Fruit fly (Drosophila melanogaster) whole organism, prepupa: ENCODE results near the gene nompC.

Source experiments
- Blimp-1 ChIP-seq: fragments of 200-800 bp; sonication (Bioruptor generic); optimal IDR thresholded peaks from 3 replicates; lab custom pipeline; 2017; ENCODE audit warnings: missing biosample characterization, missing genetic modification characterization, mild to moderate bottlenecking, moderate library complexity, missing genetic modification reagents
- CG10631 ChIP-seq: fragments of 200-800 bp; sonication (Bioruptor generic); optimal IDR thresholded peaks from 2 replicates; lab custom pipeline; 2016; ENCODE audit warnings: missing biosample characterization, missing genetic modification characterization
- CG10669 ChIP-seq: fragments of 200-800 bp; sonication (Bioruptor generic); optimal IDR thresholded peaks from 3 replicates; lab custom pipeline; 2018; ENCODE audit warnings: missing biosample characterization, mild to moderate bottlenecking, missing genetic modification characterization, moderate library complexity
- CG11762 ChIP-seq: fragments of 200-800 bp; sonication (Bioruptor generic); optimal IDR thresholded peaks from 3 replicates; lab custom pipeline; 2016; ENCODE audit warnings: missing biosample characterization, missing genetic modification characterization; ENCODE audit not compliant: insufficient read depth
- CG15336 ChIP-seq: fragments of 200-800 bp; sonication (Bioruptor generic); IDR thresholded peaks from 2 replicates; pipeline ENCODE4 v1.3.6; 2022; ENCODE audit warnings: missing biosample characterization, missing genetic modification characterization
- CG16779 ChIP-seq: fragments of 200-800 bp; sonication (Bioruptor generic); optimal IDR thresholded peaks from 3 replicates; lab custom pipeline; 2017; ENCODE audit warnings: missing biosample characterization, mild to moderate bottlenecking, missing genetic modification characterization
- CG31627 ChIP-seq: fragments of 200-800 bp; sonication (Bioruptor generic); optimal IDR thresholded peaks from 3 replicates; lab custom pipeline; 2016; ENCODE audit warnings: missing biosample characterization, missing genetic modification characterization
- CG32006 ChIP-seq: fragments of 200-800 bp; sonication (Bioruptor generic); optimal IDR thresholded peaks from 3 replicates; lab custom pipeline; 2017; ENCODE audit warnings: missing biosample characterization, mild to moderate bottlenecking, missing genetic modification characterization
- CG34406 ChIP-seq: fragments of 200-800 bp; sonication (Bioruptor generic); optimal IDR thresholded peaks from 3 replicates; lab custom pipeline; 2016; ENCODE audit warnings: missing biosample characterization, missing genetic modification characterization
- CG3919 ChIP-seq: fragments of 200-800 bp; sonication (Bioruptor generic); optimal IDR thresholded peaks from 3 replicates; lab custom pipeline; 2016; ENCODE audit warnings: missing biosample characterization, missing genetic modification characterization
- CG6163 ChIP-seq: fragments of 200-800 bp; sonication (Bioruptor generic); IDR thresholded peaks from 3 replicates; pipeline ENCODE4 v1.3.6; 2022; ENCODE audit warnings: missing biosample characterization, missing genetic modification characterization
- CG6276 ChIP-seq: fragments of 200-800 bp; sonication (Bioruptor generic); optimal IDR thresholded peaks from 2 replicates; lab custom pipeline; 2017; ENCODE audit warnings: missing biosample characterization, mild to moderate bottlenecking, missing genetic modification characterization
- CG6854 ChIP-seq: fragments of 200-800 bp; sonication (Bioruptor generic); optimal IDR thresholded peaks from 2 replicates; lab custom pipeline; 2017; ENCODE audit warnings: missing biosample characterization, mild to moderate bottlenecking, missing genetic modification characterization
- CG7368 ChIP-seq: fragments of 200-800 bp; sonication (Bioruptor generic); optimal IDR thresholded peaks from 3 replicates; lab custom pipeline; 2016; ENCODE audit warnings: missing biosample characterization, missing genetic modification characterization
- CG8319 ChIP-seq: fragments of 200-800 bp; sonication (Bioruptor generic); optimal IDR thresholded peaks from 3 replicates; lab custom pipeline; 2016; ENCODE audit warnings: missing biosample characterization, missing genetic modification characterization
- CG8632 ChIP-seq: fragments of 200-800 bp; sonication (Bioruptor generic); optimal IDR thresholded peaks from 3 replicates; lab custom pipeline; 2016; ENCODE audit warnings: missing biosample characterization, missing genetic modification characterization
- CG9139 ChIP-seq: fragments of 200-800 bp; sonication (Bioruptor generic); optimal IDR thresholded peaks from 3 replicates; lab custom pipeline; 2017; ENCODE audit warnings: missing biosample characterization, mild to moderate bottlenecking, missing genetic modification characterization
- Eip75B ChIP-seq: fragments of 200-800 bp; sonication (Bioruptor generic); optimal IDR thresholded peaks from 3 replicates; lab custom pipeline; 2016; ENCODE audit warnings: missing biosample characterization, missing genetic modification characterization
- Eip78C ChIP-seq: fragments of 200-800 bp; sonication (Bioruptor generic); peaks from one replicate; lab custom pipeline; 2016; ENCODE audit warnings: missing biosample characterization, missing genetic modification characterization
- Eip93F ChIP-seq: fragments of 200-800 bp; sonication (Bioruptor generic); optimal IDR thresholded peaks from 2 replicates; lab custom pipeline; 2016; ENCODE audit warnings: missing biosample characterization, mild to moderate bottlenecking, missing genetic modification characterization
- Ets96B ChIP-seq: fragments of 200-800 bp; optimal IDR thresholded peaks from 2 replicates; lab custom pipeline; 2019; ENCODE audit warnings: missing biosample characterization, mild to moderate bottlenecking, missing genetic modification characterization, moderate library complexity
- Hr38 ChIP-seq: sonication (Bioruptor generic); optimal IDR thresholded peaks from 2 replicates; lab custom pipeline; 2016; ENCODE audit warnings: missing biosample characterization, missing genetic modification characterization
- Lpt ChIP-seq: fragments of 200-800 bp; sonication (Bioruptor generic); optimal IDR thresholded peaks from 3 replicates; lab custom pipeline; 2016; ENCODE audit warnings: missing biosample characterization, missing genetic modification characterization
- Smox ChIP-seq: fragments of 200-800 bp; sonication (Bioruptor generic); optimal IDR thresholded peaks from 3 replicates; lab custom pipeline; 2016; ENCODE audit warnings: missing biosample characterization, missing genetic modification characterization
- Sox14 ChIP-seq: fragments of 200-800 bp; sonication (Bioruptor generic); optimal IDR thresholded peaks from 3 replicates; lab custom pipeline; 2016; ENCODE audit warnings: missing biosample characterization, missing genetic modification characterization
- achi ChIP-seq: fragments of 200-800 bp; sonication (Bioruptor generic); optimal IDR thresholded peaks from 3 replicates; lab custom pipeline; 2016; ENCODE audit warnings: missing biosample characterization, missing genetic modification characterization
- cyc ChIP-seq: fragments of 200-800 bp; sonication (Bioruptor generic); optimal IDR thresholded peaks from 3 replicates; lab custom pipeline; 2016; ENCODE audit warnings: missing biosample characterization, missing genetic modification characterization
- dsx ChIP-seq: fragments of 200-800 bp; optimal IDR thresholded peaks from 3 replicates; lab custom pipeline; 2019; ENCODE audit warnings: missing biosample characterization, mild to moderate bottlenecking, missing genetic modification characterization, moderate library complexity; ENCODE audit not compliant: poor library complexity, severe bottlenecking
- eg ChIP-seq: fragments of 200-800 bp; sonication (Bioruptor generic); IDR thresholded peaks from 3 replicates; pipeline ENCODE4 v1.3.6; 2022; ENCODE audit warnings: missing biosample characterization, missing genetic modification characterization
- esn ChIP-seq: fragments of 200-800 bp; sonication (Bioruptor generic); optimal IDR thresholded peaks from 2 replicates; lab custom pipeline; 2016; ENCODE audit warnings: missing biosample characterization, mild to moderate bottlenecking, missing genetic modification characterization, moderate library complexity
- fd85E ChIP-seq: fragments of 200-800 bp; sonication (Bioruptor generic); optimal IDR thresholded peaks from 3 replicates; lab custom pipeline; 2016; ENCODE audit warnings: missing biosample characterization, missing genetic modification characterization
- fkh ChIP-seq: fragments of 200-800 bp; sonication (Bioruptor generic); optimal IDR thresholded peaks from 3 replicates; lab custom pipeline; 2017; ENCODE audit warnings: missing biosample characterization, mild to moderate bottlenecking, missing genetic modification characterization, moderate library complexity
- net ChIP-seq: fragments of 200-800 bp; sonication (Bioruptor generic); optimal IDR thresholded peaks from 3 replicates; lab custom pipeline; 2016; ENCODE audit warnings: missing biosample characterization, missing genetic modification characterization
- pdm3 ChIP-seq: fragments of 200-800 bp; sonication (Bioruptor generic); optimal IDR thresholded peaks from 3 replicates; lab custom pipeline; 2016; ENCODE audit warnings: missing biosample characterization, missing genetic modification characterization
- spab ChIP-seq: fragments of 200-800 bp; sonication (Bioruptor generic); optimal IDR thresholded peaks from 2 replicates; lab custom pipeline; 2017; ENCODE audit warnings: missing biosample characterization, mild to moderate bottlenecking, missing genetic modification characterization, missing genetic modification reagents
- ss ChIP-seq, 2 experiments: fragments of 200-800 bp; sonication (Bioruptor generic); optimal IDR thresholded peaks; 2 replicates in 1 of 2; 3 replicates in 1 of 2; lab custom pipeline; 2017 to 2018; ENCODE audit warnings: mild to moderate bottlenecking in 2 of 2, missing biosample characterization in 2 of 2, missing genetic modification characterization in 2 of 2, moderate library complexity in 1 of 2
- svp ChIP-seq: fragments of 200-800 bp; sonication (Bioruptor generic); peaks from one replicate; lab custom pipeline; 2016; ENCODE audit warnings: missing biosample characterization, missing genetic modification characterization
- topi ChIP-seq: fragments of 200-800 bp; sonication (Bioruptor generic); optimal IDR thresholded peaks from 3 replicates; lab custom pipeline; 2016; ENCODE audit warnings: missing biosample characterization, missing genetic modification characterization
- vri ChIP-seq: fragments of 200-800 bp; sonication (Bioruptor generic); optimal IDR thresholded peaks from 3 replicates; lab custom pipeline; 2016; ENCODE audit warnings: missing biosample characterization, mild to moderate bottlenecking, missing genetic modification characterization

nompC gene

DNA sequence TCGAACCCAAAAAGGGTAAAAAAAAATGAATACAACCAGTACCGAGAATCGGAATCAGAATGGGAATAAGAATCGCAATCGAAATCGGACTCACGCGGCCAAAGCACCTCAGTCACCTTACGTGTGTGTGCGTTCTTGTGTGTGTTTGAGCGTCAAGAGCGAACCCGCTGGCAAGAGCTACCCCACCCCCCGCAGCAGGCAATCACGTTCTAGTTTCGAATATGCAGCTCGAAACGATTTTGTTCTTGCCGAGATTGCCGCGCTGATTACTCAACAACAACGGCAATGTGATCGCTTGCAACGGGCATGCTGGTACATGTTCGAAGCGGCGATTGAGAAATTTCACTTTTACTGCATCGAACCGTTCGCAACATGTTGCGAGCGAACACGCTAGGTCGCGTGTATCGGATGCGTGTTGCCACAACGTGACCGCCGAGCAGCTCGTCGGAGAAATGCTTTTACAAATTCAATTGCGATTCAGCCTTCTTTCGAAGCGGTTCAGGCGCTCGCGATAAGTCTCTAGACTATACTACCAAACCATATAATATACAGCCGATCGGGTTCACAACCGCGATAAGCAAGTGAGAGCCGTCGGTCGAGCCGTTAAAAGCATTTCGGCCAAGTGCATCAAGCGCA is 40.6 kb upstream of the nompC start (continued):
- TF ChIP-seq ss (GFP tag; optimal IDR thresholded peaks at IDR 0.05; lab: Kevin White, UChicago) (peak; percentile 47 to 75), cyc (GFP tag; lab: Kevin White, UChicago) (no peak), Hr38 (GFP tag; lab: Kevin White, UChicago) (no peak), pdm3 (no peak), CG34406 (GFP tag; lab: Kevin White, UChicago) (no peak), fkh (no peak), CG3919 (GFP tag; lab: Kevin White, UChicago) (peak; percentile 64), Smox (GFP tag; lab: Kevin White, UChicago) (peak; percentile 15), net (GFP tag; lab: Kevin White, UChicago) (peak; percentile 9), fd85E (peak; percentile 42), CG32006 (GFP tag; lab: Kevin White, UChicago) (no peak), eg (GFP tag; lab: Robert Waterston, UW) (peak; percentile 49; the same call in 1 of the 3 replicates), CG11762 (GFP tag; lab: Kevin White, UChicago) (no peak), CG6276 (no peak), CG15336 (GFP tag; lab: Robert Waterston, UW) (peak; percentile 24; the same call in 1 of the 2 replicates), CG8319 (GFP tag; lab: Kevin White, UChicago) (no peak), Lpt (GFP tag; lab: Kevin White, UChicago) (no peak), esn (GFP tag; lab: Kevin White, UChicago) (peak; percentile 31), CG9139 (GFP tag; lab: Kevin White, UChicago) (no peak), CG10631 (GFP tag; lab: Kevin White, UChicago) (no peak), svp (GFP tag; lab: Kevin White, UChicago) (peak; percentile 93), CG16779 (tag; lab: Kevin White, UChicago) (peak; percentile 52), spab (GFP tag; lab: Kevin White, UChicago) (no peak), Eip78C (peak; percentile 72), CG10669 (GFP tag; lab: Kevin White, UChicago) (no peak)

DNA sequence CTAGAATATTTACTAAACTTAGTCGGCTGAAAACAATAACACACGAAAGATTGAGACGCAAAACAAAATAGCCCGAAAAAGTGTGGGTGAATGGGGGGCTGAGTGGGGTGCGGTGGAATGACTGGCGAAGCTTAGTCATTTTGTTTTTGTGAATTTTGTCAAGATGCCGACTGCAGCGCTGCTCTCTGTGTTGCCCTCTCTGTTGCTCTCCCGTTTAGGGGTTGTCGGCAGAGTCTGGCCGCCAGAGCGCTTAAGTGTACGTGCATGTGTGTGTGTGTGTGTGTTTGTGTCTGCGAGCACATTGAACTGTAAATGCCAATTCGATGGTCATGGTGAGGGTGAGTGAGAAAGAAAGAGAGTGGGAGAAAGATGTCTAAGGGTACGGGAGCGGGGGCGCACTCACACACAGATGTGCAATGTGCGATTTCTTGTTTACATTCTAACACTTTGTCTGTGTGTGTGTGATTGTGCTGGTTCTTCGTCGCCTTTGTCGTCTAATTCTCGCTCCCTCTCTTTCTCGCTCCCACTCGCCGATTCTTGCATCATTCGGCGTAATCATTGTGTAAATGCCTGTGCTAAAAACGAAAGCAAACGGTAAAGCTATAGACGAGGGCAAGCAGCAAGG is 39.5 kb upstream of the nompC start:
- no peak for TF ChIP-seq CG8632 (GFP tag; lab: Kevin White, UChicago)
- peak in 1 of 2 experiments; percentile 37 for TF ChIP-seq ss (GFP tag; optimal IDR thresholded peaks at IDR 0.05; lab: Kevin White, UChicago)
- TF ChIP-seq net (GFP tag; lab: Kevin White, UChicago), result peak; percentile 34
- TF ChIP-seq CG16779 (tag; lab: Kevin White, UChicago), result peak; percentile 30
- TF ChIP-seq Eip93F (GFP tag; lab: Kevin White, UChicago), result peak; percentile 49
- no peak for TF ChIP-seq pdm3
- 0 out of 3 replicates have a peak, but pooled peaks have one; percentile 59 for TF ChIP-seq CG6163 (GFP tag; lab: Robert Waterston, UW)
- peak; percentile 100 for TF ChIP-seq vri
- TF ChIP-seq CG6854 (GFP tag; lab: Kevin White, UChicago), result peak; percentile 60
- peak; percentile 11 for TF ChIP-seq Eip75B (GFP tag; lab: Kevin White, UChicago)
- TF ChIP-seq Blimp-1, result peak; percentile 38
- peak; percentile 87 for TF ChIP-seq fkh
- peak; percentile 59; the same call in 1 of the 3 replicates for TF ChIP-seq eg (GFP tag; lab: Robert Waterston, UW)
- peak; percentile 21 for TF ChIP-seq CG7368 (GFP tag; lab: Kevin White, UChicago)
- peak; percentile 83 for TF ChIP-seq svp (GFP tag; lab: Kevin White, UChicago)
- peak; percentile 60 for TF ChIP-seq dsx (GFP tag; lab: Kevin White, UChicago)
- peak; percentile 32 for TF ChIP-seq CG3919 (GFP tag; lab: Kevin White, UChicago)
- no peak for TF ChIP-seq CG31627
- TF ChIP-seq CG6276, result peak; percentile 14
- TF ChIP-seq Ets96B (tag; lab: Kevin White, UChicago), result no peak
- TF ChIP-seq topi (GFP tag; lab: Kevin White, UChicago), result peak; percentile 10
- no peak for TF ChIP-seq achi (GFP tag; lab: Kevin White, UChicago)
- peak; percentile 24 for TF ChIP-seq Lpt (GFP tag; lab: Kevin White, UChicago)
- peak; percentile 79 for TF ChIP-seq Sox14 (GFP tag; lab: Kevin White, UChicago)
- TF ChIP-seq Eip78C, result peak; percentile 73
- TF ChIP-seq, all 60 proteins: peak for 20
